Worm (Caenorhabditis elegans) whole organism, mixed stage, embryonic: ENCODE data around the gene F07H5.7.

ENCODE experiments used
- M03D4.4 ChIP-seq: sonication (generic microtip); optimal IDR thresholded peaks from 2 replicates; lab custom pipeline; 2017; ENCODE audit warnings: mild to moderate bottlenecking, missing genetic modification characterization, missing compliant biosample characterization
- ceh-39 ChIP-seq: fragments of 150-350 bp; optimal IDR thresholded peaks from 2 replicates; lab custom pipeline; 2014; ENCODE audit warnings: missing biosample characterization, missing genetic modification characterization
- ceh-43 ChIP-seq: fragments of 200-800 bp; sonication (Bioruptor generic); optimal IDR thresholded peaks from 2 replicates; lab custom pipeline; 2018; ENCODE audit warnings: mild to moderate bottlenecking, missing genetic modification characterization, moderate library complexity, missing compliant biosample characterization
- ceh-83 ChIP-seq: fragments of 200-800 bp; sonication (Bioruptor generic); optimal IDR thresholded peaks from 2 replicates; lab custom pipeline; 2018; ENCODE audit warnings: mild to moderate bottlenecking, missing genetic modification characterization, missing compliant biosample characterization
- ces-1 ChIP-seq: fragments of 150-350 bp; optimal IDR thresholded peaks from 2 replicates; lab custom pipeline; 2014; ENCODE audit warnings: missing biosample characterization, missing genetic modification reagents, missing genetic modification characterization
- cnd-1 ChIP-seq: fragments of 200-800 bp; sonication (Bioruptor generic); optimal IDR thresholded peaks from 2 replicates; lab custom pipeline; 2018; ENCODE audit warnings: mild to moderate bottlenecking, missing genetic modification characterization, missing compliant biosample characterization
- elt-1 ChIP-seq: sonication (generic microtip); optimal IDR thresholded peaks from 2 replicates; lab custom pipeline; 2017; ENCODE audit warnings: missing genetic modification characterization, mild to moderate bottlenecking, missing compliant biosample characterization, antibody characterized with exemption, moderate library complexity, borderline replicate concordance; ENCODE audit not compliant: insufficient read depth
- elt-3 ChIP-seq: fragments of 150-350 bp; optimal IDR thresholded peaks from 2 replicates; lab custom pipeline; 2014; ENCODE audit warnings: missing biosample characterization, missing genetic modification characterization
- flh-1 ChIP-seq: fragments of 200-800 bp; sonication (Bioruptor generic); optimal IDR thresholded peaks from 2 replicates; lab custom pipeline; 2018; ENCODE audit warnings: mild to moderate bottlenecking, missing genetic modification characterization, moderate library complexity, missing compliant biosample characterization
- ham-2 ChIP-seq: fragments of 200-800 bp; sonication (Bioruptor generic); optimal IDR thresholded peaks from 2 replicates; lab custom pipeline; 2018; ENCODE audit warnings: mild to moderate bottlenecking, missing genetic modification characterization, missing compliant biosample characterization
- hlh-1 ChIP-seq: fragments of 150-350 bp; optimal IDR thresholded peaks from 2 replicates; lab custom pipeline; 2014; ENCODE audit warnings: missing biosample characterization, missing genetic modification reagents, missing genetic modification characterization
- lin-13 ChIP-seq: fragments of 150-350 bp; optimal IDR thresholded peaks from 2 replicates; lab custom pipeline; 2014; ENCODE audit warnings: missing biosample characterization, missing genetic modification characterization
- lin-32 ChIP-seq: fragments of 200-800 bp; sonication (Bioruptor generic); optimal IDR thresholded peaks from 2 replicates; lab custom pipeline; 2018; ENCODE audit warnings: mild to moderate bottlenecking, missing genetic modification characterization, missing compliant biosample characterization
- lsy-2 ChIP-seq: fragments of 150-350 bp; optimal IDR thresholded peaks from 2 replicates; lab custom pipeline; 2014; ENCODE audit warnings: missing biosample characterization, missing genetic modification characterization
- mab-5 ChIP-seq: fragments of 150-350 bp; optimal IDR thresholded peaks from 2 replicates; lab custom pipeline; 2014; ENCODE audit warnings: missing biosample characterization, missing genetic modification characterization
- mls-2 ChIP-seq: sonication (generic microtip); optimal IDR thresholded peaks from 2 replicates; lab custom pipeline; 2016; ENCODE audit warnings: mild to moderate bottlenecking, missing genetic modification characterization, moderate library complexity, missing compliant biosample characterization
- nhr-12 ChIP-seq: fragments of 150-350 bp; optimal IDR thresholded peaks from 2 replicates; lab custom pipeline; 2014; ENCODE audit warnings: missing biosample characterization, missing genetic modification characterization
- nhr-2 ChIP-seq: fragments of 150-350 bp; optimal IDR thresholded peaks from 2 replicates; lab custom pipeline; 2014; ENCODE audit warnings: missing biosample characterization, missing genetic modification characterization
- nhr-237 ChIP-seq: fragments of 150-350 bp; optimal IDR thresholded peaks from 2 replicates; lab custom pipeline; 2014; ENCODE audit warnings: missing biosample characterization, missing genetic modification characterization
- nhr-28 ChIP-seq: fragments of 150-350 bp; optimal IDR thresholded peaks from 2 replicates; lab custom pipeline; 2014; ENCODE audit warnings: missing biosample characterization, missing genetic modification characterization
- pha-4 ChIP-seq: fragments of 150-350 bp; optimal IDR thresholded peaks from 2 replicates; lab custom pipeline; 2018; ENCODE audit warnings: missing biosample characterization, missing genetic modification reagents, missing genetic modification characterization
- sem-2 ChIP-seq: fragments of 200-800 bp; sonication (Bioruptor generic); optimal IDR thresholded peaks from 2 replicates; lab custom pipeline; 2018; ENCODE audit warnings: mild to moderate bottlenecking, missing genetic modification characterization, missing compliant biosample characterization
- snpc-4 ChIP-seq: fragments of 150-350 bp; optimal IDR thresholded peaks from 2 replicates; lab custom pipeline; 2014; ENCODE audit warnings: missing biosample characterization, missing genetic modification characterization
- sptf-1 ChIP-seq: sonication (generic microtip); optimal IDR thresholded peaks from 2 replicates; lab custom pipeline; 2017; ENCODE audit warnings: mild to moderate bottlenecking, missing genetic modification characterization, moderate library complexity, missing compliant biosample characterization
- tbx-8 ChIP-seq: fragments of 200-800 bp; sonication (Bioruptor generic); optimal IDR thresholded peaks from 2 replicates; lab custom pipeline; 2018; ENCODE audit warnings: mild to moderate bottlenecking, missing genetic modification characterization, moderate library complexity, missing compliant biosample characterization
- unc-120 ChIP-seq: sonication (generic microtip); optimal IDR thresholded peaks from 2 replicates; lab custom pipeline; 2017; ENCODE audit warnings: missing genetic modification characterization, missing compliant biosample characterization; ENCODE audit not compliant: poor library complexity, severe bottlenecking
- unc-39 ChIP-seq: fragments of 150-350 bp; optimal IDR thresholded peaks from 2 replicates; lab custom pipeline; 2014; ENCODE audit warnings: missing biosample characterization, missing genetic modification characterization
- unc-62 ChIP-seq: fragments of 150-350 bp; optimal IDR thresholded peaks from 2 replicates; lab custom pipeline; 2014; ENCODE audit warnings: missing biosample characterization, missing genetic modification reagents, missing genetic modification characterization
- zip-8 ChIP-seq: fragments of 150-350 bp; optimal IDR thresholded peaks from 2 replicates; lab custom pipeline; 2014; ENCODE audit warnings: missing biosample characterization, missing genetic modification characterization
- ztf-11 ChIP-seq: fragments of 150-350 bp; optimal IDR thresholded peaks from 2 replicates; lab custom pipeline; 2014; ENCODE audit warnings: missing biosample characterization, missing genetic modification characterization

Gene F07H5.7

ce11 chrII:8787376-8787775, 6.6 kb downstream of the F07H5.7 start (continued):
- TF ChIP-seq sem-2, result no peak
- no peak for TF ChIP-seq lin-32 (GFP tag; lab: Kevin White, UChicago)
- peak; percentile 21 for TF ChIP-seq elt-3
- peak; percentile 97 for TF ChIP-seq pha-4 (tag; lab: Kevin White, UChicago)
- peak; percentile 55 for TF ChIP-seq nhr-2

DNA sequence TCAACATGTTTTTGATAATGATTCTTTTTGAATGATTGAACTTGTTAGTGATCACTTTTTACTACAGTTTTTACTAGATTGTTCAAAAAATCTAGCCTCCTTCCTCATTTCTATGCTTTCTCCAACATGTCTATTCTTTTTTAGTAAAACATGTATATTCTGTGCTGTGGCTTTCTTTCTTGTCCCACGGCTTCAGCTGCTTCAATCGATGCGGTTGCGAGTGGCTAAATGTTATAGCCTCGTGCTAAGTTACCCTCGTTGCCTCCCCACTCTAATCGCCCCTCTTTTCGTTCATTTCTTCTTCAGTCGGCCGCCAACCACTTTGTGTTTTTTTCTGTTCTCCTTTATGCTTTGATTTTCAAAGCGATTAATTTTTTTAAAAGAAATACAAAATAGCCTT, 8.1 kb downstream of the F07H5.7 start:
- TF ChIP-seq lin-13 (tag; lab: Kevin White, UChicago) (no peak), cnd-1 (tag; lab: Kevin White, UChicago) (no peak), flh-1 (GFP tag; lab: Kevin White, UChicago) (no peak), elt-1 (tag; lab: Kevin White, UChicago) (no peak), ceh-83 (GFP tag; lab: Kevin White, UChicago) (peak; percentile 3), ces-1 (peak; percentile 54), ham-2 (GFP tag; lab: Kevin White, UChicago) (peak; percentile 34), unc-62 (no peak), mls-2 (tag; lab: Kevin White, UChicago) (peak; percentile 27), sem-2 (no peak), pha-4 (tag; lab: Kevin White, UChicago) (no peak), elt-3 (no peak)
- TF ChIP-seq, all 35 proteins: peak for 4

ce11 chrII:8784235-8784928, 9.6 kb downstream of the F07H5.7 start:
- TF ChIP-seq unc-120 (tag; lab: Kevin White, UChicago) (peak; percentile 60), elt-3 (no peak), sem-2 (no peak), ceh-39 (tag; lab: Kevin White, UChicago) (no peak), mab-5 (tag; lab: Kevin White, UChicago) (no peak), unc-62 (peak; percentile 2), unc-39 (no peak), lin-32 (GFP tag; lab: Kevin White, UChicago) (no peak), ham-2 (GFP tag; lab: Kevin White, UChicago) (no peak), ces-1 (peak; percentile 9), ztf-11 (tag; lab: Kevin White, UChicago) (no peak)

- TF ChIP-seq ceh-83 (GFP tag; lab: Kevin White, UChicago) (no peak), sem-2 (no peak), lsy-2 (no peak), unc-120 (tag; lab: Kevin White, UChicago) (peak; percentile 64), unc-62 (peak; percentile 96), ceh-43 (GFP tag; lab: Kevin White, UChicago) (no peak), hlh-1 (tag; lab: Kevin White, UChicago) (peak; percentile 71)
- TF ChIP-seq, all 35 proteins: peak for 3
Observed at ce11 chrII:8783451-8783967, 10.5 kb downstream of the F07H5.7 start, which contains the start of gene sgn-1. TSS of gene sgn-1 (minus strand) at chrII:8783670.

- TF ChIP-seq M03D4.4 (tag; lab: Kevin White, UChicago), result no peak
- no peak for TF ChIP-seq unc-120 (tag; lab: Kevin White, UChicago)
- no peak for TF ChIP-seq tbx-8 (GFP tag; lab: Kevin White, UChicago)
- TF ChIP-seq sptf-1 (tag; lab: Kevin White, UChicago), result no peak
- TF ChIP-seq nhr-28 (tag; lab: Kevin White, UChicago), result no peak
- no peak for TF ChIP-seq cnd-1 (tag; lab: Kevin White, UChicago)
- TF ChIP-seq mls-2 (tag; lab: Kevin White, UChicago), result no peak
- no peak for TF ChIP-seq lsy-2
- no peak for TF ChIP-seq nhr-237
- TF ChIP-seq unc-39, result no peak
- no peak for TF ChIP-seq zip-8 (tag; lab: Kevin White, UChicago)
- TF ChIP-seq hlh-1 (tag; lab: Kevin White, UChicago), result no peak
- TF ChIP-seq ces-1, result no peak
- no peak for TF ChIP-seq unc-62
- no peak for TF ChIP-seq elt-3
- no peak for TF ChIP-seq snpc-4 (tag; lab: Kevin White, UChicago)
- no peak for TF ChIP-seq sem-2
- TF ChIP-seq nhr-12 (tag; lab: Kevin White, UChicago), result no peak
Observed at ce11 chrII:8776504-8776903, 17.5 kb downstream of the F07H5.7 start.
